ENCODE assay signal across 1 worm cellular context in the genomic region with DNA sequence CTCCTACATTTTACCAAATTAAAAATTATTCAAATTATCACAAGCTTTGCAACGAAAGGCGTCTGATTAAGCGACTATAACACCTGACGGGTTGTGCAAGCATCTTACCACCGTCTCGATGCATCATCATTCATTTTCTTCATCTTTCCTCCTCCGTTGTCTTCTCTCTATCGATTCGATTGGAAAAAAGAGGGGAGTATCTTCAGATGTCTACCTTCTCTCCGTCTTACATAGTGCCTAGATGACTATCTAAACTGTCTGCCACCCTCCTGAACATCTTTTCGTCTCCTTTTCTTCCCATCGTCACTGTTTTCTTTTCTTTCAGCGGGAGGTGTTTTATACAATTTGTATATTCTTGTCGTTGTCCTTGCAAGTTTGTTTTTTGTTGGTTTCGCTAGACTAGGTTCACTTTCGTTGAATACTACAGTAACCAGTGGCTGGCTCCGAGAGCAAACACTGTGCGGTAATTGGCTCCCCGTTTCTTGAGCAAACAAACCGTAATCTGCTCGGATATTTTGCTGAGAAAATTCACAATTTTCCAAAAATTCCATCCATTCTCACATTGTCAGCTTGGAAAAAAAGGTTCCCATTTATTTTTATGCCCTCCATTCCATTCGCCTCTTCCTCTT.
TF ChIP-seq lines count a peak whose summit lies in the region.

No protein-coding gene starts in this region.

TF ChIP-seq in whole organism, L1 larva, 84 proteins besides CTCF, POLR2A, EP300 and RAD21 (continued from another document):
- no peak for TF ChIP-seq ets-5 (GFP tag; IDR thresholded peaks at IDR 0.05; lab: Robert Waterston, UW)
- TF ChIP-seq nhr-47 (tag; optimal IDR thresholded peaks at IDR 0.05; lab: Kevin White, UChicago): peak; percentile 7
- TF ChIP-seq lin-14 (GFP tag; optimal IDR thresholded peaks at IDR 0.05; lab: Kevin White, UChicago): peak; percentile 66
- no peak for TF ChIP-seq lir-3 (tag; optimal IDR thresholded peaks at IDR 0.05; lab: Kevin White, UChicago; ENCODE audit: poor library complexity)
